Worm (Caenorhabditis elegans) whole organism, late embryonic: ENCODE measurements around the gene npr-37.

Source experiments
- F13H6.1 ChIP-seq: sonication (generic microtip); optimal IDR thresholded peaks from 2 replicates; lab custom pipeline; 2016; ENCODE audit warnings: missing genetic modification characterization, missing compliant biosample characterization
- ceh-14 ChIP-seq: sonication (generic microtip); optimal IDR thresholded peaks from 2 replicates; lab custom pipeline; 2016; ENCODE audit warnings: missing genotype, missing genetic modification characterization, missing compliant biosample characterization
- dmd-4 ChIP-seq: sonication (generic microtip); optimal IDR thresholded peaks from 2 replicates; lab custom pipeline; 2016; ENCODE audit warnings: borderline replicate concordance, missing genetic modification characterization, missing compliant biosample characterization
- elt-2 ChIP-seq: sonication (generic microtip); optimal IDR thresholded peaks from 2 replicates; lab custom pipeline; 2016; ENCODE audit warnings: missing genetic modification reagents, missing genetic modification characterization, missing compliant biosample characterization
- ets-4 ChIP-seq: sonication (generic microtip); optimal IDR thresholded peaks from 2 replicates; lab custom pipeline; 2016; ENCODE audit warnings: missing genetic modification characterization, missing compliant biosample characterization
- hlh-15 ChIP-seq: sonication (generic microtip); optimal IDR thresholded peaks from 2 replicates; lab custom pipeline; 2016; ENCODE audit warnings: missing genetic modification characterization, missing compliant biosample characterization
- pha-4 ChIP-seq: fragments of 150-350 bp; optimal IDR thresholded peaks from 2 replicates; lab custom pipeline; 2018; ENCODE audit warnings: missing biosample characterization, missing genetic modification reagents, missing genetic modification characterization
- sdc-2 ChIP-seq: sonication (generic microtip); optimal IDR thresholded peaks from 2 replicates; lab custom pipeline; 2016; ENCODE audit warnings: missing genotype, missing genetic modification characterization, missing compliant biosample characterization
- tbx-2 ChIP-seq: sonication (generic microtip); optimal IDR thresholded peaks from 2 replicates; lab custom pipeline; 2016; ENCODE audit warnings: missing genetic modification characterization, missing compliant biosample characterization
- unc-55 ChIP-seq: sonication (generic microtip); optimal IDR thresholded peaks from 2 replicates; lab custom pipeline; 2017; ENCODE audit warnings: missing biosample characterization, missing genetic modification reagents, missing genetic modification characterization

DNA sequence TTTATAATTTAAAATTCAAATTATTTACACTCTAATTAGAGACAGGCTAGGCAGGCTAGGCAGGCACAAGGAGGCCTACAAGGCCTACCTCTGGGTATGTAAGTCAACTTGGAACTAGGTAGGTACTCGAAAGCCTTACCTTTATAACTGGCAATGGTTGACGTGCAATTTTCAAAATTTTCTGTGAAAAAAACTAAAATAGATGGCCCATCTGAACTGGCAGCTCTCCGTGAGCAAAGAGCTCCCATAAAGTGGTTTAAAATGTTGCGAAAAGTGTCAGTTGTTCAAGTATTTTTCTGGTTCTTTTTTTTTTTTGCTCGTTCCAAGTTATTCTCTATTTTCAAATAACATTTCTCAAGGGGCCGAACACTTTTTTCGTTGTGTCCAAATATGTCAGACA lies 3.0 kb upstream of the npr-37 start:
- TF ChIP-seq pha-4 (no peak), sdc-2 (no peak), elt-2 (tag; lab: Kevin White, UChicago) (no peak), ceh-14 (tag; lab: Kevin White, UChicago) (no peak), hlh-15 (tag; lab: Kevin White, UChicago) (no peak), ets-4 (tag; lab: Kevin White, UChicago) (no peak), dmd-4 (tag; lab: Kevin White, UChicago) (no peak), tbx-2 (tag; lab: Kevin White, UChicago) (no peak), F13H6.1 (tag; lab: Kevin White, UChicago) (no peak), unc-55 (GFP tag; lab: Kevin White, UChicago) (no peak)
